Worm (Caenorhabditis elegans): Measurements from ENCODE around the gene fbxc-33.

fbxc-33 gene

ce11 chrII:913222-913722 is at the start of gene fbxc-33:
TSS of gene fbxc-33 (plus strand) at chrII:913672.
- no peak for TF ChIP-seq cnd-1 (tag; optimal IDR thresholded peaks at IDR 0.05)
- peak; percentile 40 for TF ChIP-seq pha-4 (tag; optimal IDR thresholded peaks at IDR 0.05)
- TF ChIP-seq mep-1 (tag; optimal IDR thresholded peaks at IDR 0.05) = peak; percentile 65
- peak; percentile 22 for TF ChIP-seq lsy-2 (tag; optimal IDR thresholded peaks at IDR 0.05)
- no peak for TF ChIP-seq nhr-237 (tag; optimal IDR thresholded peaks at IDR 0.05)
- no peak for TF ChIP-seq zip-8 (tag; optimal IDR thresholded peaks at IDR 0.05)
- no peak for TF ChIP-seq lin-13 (tag; optimal IDR thresholded peaks at IDR 0.05)

ce11 chrII:866801-867200 is 46.7 kb upstream of the fbxc-33 start, which contains the start of gene Y46B2A.3:
TSS of gene Y46B2A.3 (minus strand) at chrII:866901.
- TF ChIP-seq nhr-12 (tag; optimal IDR thresholded peaks at IDR 0.05) = no peak
- no peak for TF ChIP-seq unc-62 (GFP tag; optimal IDR thresholded peaks at IDR 0.05)
- no peak for TF ChIP-seq pha-4 (tag; optimal IDR thresholded peaks at IDR 0.05)
- TF ChIP-seq bed-3 (GFP tag; optimal IDR thresholded peaks at IDR 0.05) = no peak
- TF ChIP-seq elt-3 (tag; optimal IDR thresholded peaks at IDR 0.05) = no peak
- no peak for TF ChIP-seq ham-2 (GFP tag; optimal IDR thresholded peaks at IDR 0.05)
- no peak for TF ChIP-seq snpc-4 (tag; optimal IDR thresholded peaks at IDR 0.05)
- TF ChIP-seq blmp-1 (tag; optimal IDR thresholded peaks at IDR 0.05) = no peak
- TF ChIP-seq flh-1 (GFP tag; optimal IDR thresholded peaks at IDR 0.05) = no peak
- no peak for TF ChIP-seq ztf-11 (tag; optimal IDR thresholded peaks at IDR 0.05)
- TF ChIP-seq lin-32 (GFP tag; optimal IDR thresholded peaks at IDR 0.05) = no peak
- TF ChIP-seq drap-1 (GFP tag; optimal IDR thresholded peaks at IDR 0.05) = no peak
- no peak for TF ChIP-seq unc-39 (tag; optimal IDR thresholded peaks at IDR 0.05)
- TF ChIP-seq nhr-28 (tag; optimal IDR thresholded peaks at IDR 0.05) = no peak
- TF ChIP-seq ces-1 (GFP tag; optimal IDR thresholded peaks at IDR 0.05) = no peak
- no peak for TF ChIP-seq unc-120 (tag; optimal IDR thresholded peaks at IDR 0.05; ENCODE audit: poor library complexity, severe bottlenecking)
- no peak for TF ChIP-seq mep-1 (tag; optimal IDR thresholded peaks at IDR 0.05)
- no peak for TF ChIP-seq M03D4.4 (tag; optimal IDR thresholded peaks at IDR 0.05)

ce11 chrII:868240-868864 is 45.1 kb upstream of the fbxc-33 start, which contains the start of gene fbxc-51:
TSS of gene fbxc-51 (plus strand) at chrII:868814.
- TF ChIP-seq lsy-2 (tag; optimal IDR thresholded peaks at IDR 0.05) (no peak), ham-2 (GFP tag; optimal IDR thresholded peaks at IDR 0.05) (no peak), cnd-1 (tag; optimal IDR thresholded peaks at IDR 0.05) (peak; percentile 94), nhr-12 (tag; optimal IDR thresholded peaks at IDR 0.05) (no peak), lin-32 (GFP tag; optimal IDR thresholded peaks at IDR 0.05) (peak; percentile 18), sem-2 (GFP tag; optimal IDR thresholded peaks at IDR 0.05) (no peak), sptf-1 (tag; optimal IDR thresholded peaks at IDR 0.05) (no peak), snpc-4 (tag; optimal IDR thresholded peaks at IDR 0.05) (no peak), unc-62 (GFP tag; optimal IDR thresholded peaks at IDR 0.05) (no peak), nhr-2 (tag; optimal IDR thresholded peaks at IDR 0.05) (peak; percentile 71), mab-5 (tag; optimal IDR thresholded peaks at IDR 0.05) (no peak), flh-1 (GFP tag; optimal IDR thresholded peaks at IDR 0.05) (no peak), ztf-11 (tag; optimal IDR thresholded peaks at IDR 0.05) (no peak), ces-1 (GFP tag; optimal IDR thresholded peaks at IDR 0.05) (no peak), blmp-1 (tag; optimal IDR thresholded peaks at IDR 0.05) (no peak), M03D4.4 (tag; optimal IDR thresholded peaks at IDR 0.05) (no peak), nhr-28 (tag; optimal IDR thresholded peaks at IDR 0.05) (no peak), nhr-237 (tag; optimal IDR thresholded peaks at IDR 0.05) (no peak)

ce11 chrII:869316-869715 is 44.2 kb upstream of the fbxc-33 start:
- TF ChIP-seq nhr-237 (tag; optimal IDR thresholded peaks at IDR 0.05) = no peak
- TF ChIP-seq flh-1 (GFP tag; optimal IDR thresholded peaks at IDR 0.05) = no peak
- no peak for TF ChIP-seq hlh-1 (tag; optimal IDR thresholded peaks at IDR 0.05)
- no peak for TF ChIP-seq tbx-8 (GFP tag; optimal IDR thresholded peaks at IDR 0.05)
- TF ChIP-seq lin-13 (tag; optimal IDR thresholded peaks at IDR 0.05) = no peak
- TF ChIP-seq mls-2 (tag; optimal IDR thresholded peaks at IDR 0.05) = no peak
- no peak for TF ChIP-seq ceh-39 (tag; optimal IDR thresholded peaks at IDR 0.05)
- no peak for TF ChIP-seq bed-3 (GFP tag; optimal IDR thresholded peaks at IDR 0.05)
- TF ChIP-seq blmp-1 (tag; optimal IDR thresholded peaks at IDR 0.05) = no peak
- no peak for TF ChIP-seq nhr-28 (tag; optimal IDR thresholded peaks at IDR 0.05)
- no peak for TF ChIP-seq ces-1 (GFP tag; optimal IDR thresholded peaks at IDR 0.05)
- TF ChIP-seq elt-1 (tag; optimal IDR thresholded peaks at IDR 0.05; ENCODE audit: borderline replicate concordance, insufficient read depth) = no peak
- no peak for TF ChIP-seq drap-1 (GFP tag; optimal IDR thresholded peaks at IDR 0.05)
- no peak for TF ChIP-seq ceh-83 (GFP tag; optimal IDR thresholded peaks at IDR 0.05)
- TF ChIP-seq nhr-12 (tag; optimal IDR thresholded peaks at IDR 0.05) = no peak
